Worm (Caenorhabditis elegans) whole organism, early embryonic: ENCODE results near the gene ZK512.10.
A peak's percentile ranks its signal among the peaks of the same experiment; 100 is the strongest.

Experiments
- aly-1 ChIP-seq: sonication (generic microtip); optimal IDR thresholded peaks from 2 replicates; lab custom pipeline; 2016; ENCODE audit warnings: missing genetic modification characterization, missing compliant biosample characterization
- ama-1 ChIP-seq: fragments of 150-350 bp; optimal IDR thresholded peaks from 2 replicates; lab custom pipeline; 2014
- ceh-13 ChIP-seq: fragments of 200-800 bp; sonication (Bioruptor generic); optimal IDR thresholded peaks from 2 replicates; lab custom pipeline; 2018; ENCODE audit warnings: mild to moderate bottlenecking, missing genetic modification characterization, missing compliant biosample characterization
- ceh-36 ChIP-seq: sonication (generic microtip); optimal IDR thresholded peaks from 2 replicates; lab custom pipeline; 2016; ENCODE audit warnings: missing genetic modification characterization, inconsistent platforms, missing compliant biosample characterization
- ets-7 ChIP-seq: sonication (generic microtip); optimal IDR thresholded peaks from 2 replicates; lab custom pipeline; 2016; ENCODE audit warnings: missing genotype, missing genetic modification characterization, missing compliant biosample characterization
- hmbx-1 ChIP-seq: sonication (generic microtip); optimal IDR thresholded peaks from 2 replicates; lab custom pipeline; 2016; ENCODE audit warnings: mild to moderate bottlenecking, missing genetic modification characterization, missing compliant biosample characterization
- hmg-4 ChIP-seq: fragments of 200-800 bp; sonication (Bioruptor generic); optimal IDR thresholded peaks from 2 replicates; lab custom pipeline; 2018; ENCODE audit warnings: mild to moderate bottlenecking, missing genetic modification characterization, missing compliant biosample characterization
- pes-1 ChIP-seq: fragments of 200-800 bp; sonication (Bioruptor generic); IDR thresholded peaks from 2 replicates; pipeline ENCODE4 v1.3.6; 2022; ENCODE audit warnings: missing genetic modification reagents, missing genetic modification characterization, missing compliant biosample characterization
- scrt-1 ChIP-seq: fragments of 200-800 bp; sonication (Bioruptor generic); IDR thresholded peaks from 2 replicates; pipeline ENCODE4 v1.3.6; 2022; ENCODE audit warnings: missing genetic modification characterization, missing compliant biosample characterization
- sea-1 ChIP-seq: fragments of 200-800 bp; sonication (Bioruptor generic); conservative IDR thresholded peaks from 2 replicates; pipeline ENCODE4 v1.3.6; 2022; ENCODE audit warnings: missing genetic modification characterization, missing compliant biosample characterization
- tbx-11 ChIP-seq: fragments of 200-800 bp; sonication (Bioruptor generic); IDR thresholded peaks from 2 replicates; pipeline ENCODE4 v1.3.6; 2022; ENCODE audit warnings: missing genetic modification characterization, missing compliant biosample characterization

ce11 chrIII:9109726-9110125, 21.0 kb upstream of the ZK512.10 start:
- TF ChIP-seq ama-1 (no peak), ceh-36 (tag; lab: Kevin White, UChicago) (peak; percentile 16), ets-7 (tag; lab: Kevin White, UChicago) (no peak), tbx-11 (no peak), sea-1 (GFP tag; lab: Robert Waterston, UW) (no peak), pes-1 (no peak), ceh-13 (GFP tag; lab: Kevin White, UChicago) (no peak), hmbx-1 (tag; lab: Kevin White, UChicago) (no peak), hmg-4 (GFP tag; lab: Kevin White, UChicago) (no peak), scrt-1 (GFP tag; lab: Robert Waterston, UW) (no peak), aly-1 (tag; lab: Kevin White, UChicago) (no peak)
